Fruit fly (Drosophila melanogaster) whole organism, embryonic: ENCODE results near the gene CG3662.
A peak's percentile ranks its signal among the peaks of the same experiment; 100 is the strongest.

Experiments
- CG10462 ChIP-seq: fragments of 200-800 bp; sonication (Bioruptor generic); optimal IDR thresholded peaks from 2 replicates; lab custom pipeline; 2016; ENCODE audit warnings: missing biosample characterization, missing genetic modification characterization
- CG10543 ChIP-seq: fragments of 200-800 bp; sonication (Bioruptor generic); optimal IDR thresholded peaks from 3 replicates; lab custom pipeline; 2017; ENCODE audit warnings: missing biosample characterization, mild to moderate bottlenecking, missing genetic modification characterization, moderate library complexity
- CG10565 ChIP-seq: fragments of 200-800 bp; sonication (Bioruptor generic); optimal IDR thresholded peaks from 3 replicates; lab custom pipeline; 2016; ENCODE audit warnings: missing biosample characterization, mild to moderate bottlenecking, missing genetic modification characterization
- CG10959 ChIP-seq: fragments of 200-800 bp; sonication (Bioruptor generic); IDR thresholded peaks from 2 replicates; pipeline ENCODE4 v1.3.6; 2022; ENCODE audit warnings: missing biosample characterization, missing genetic modification characterization
- CG10979 ChIP-seq: fragments of 200-800 bp; sonication (Bioruptor generic); optimal IDR thresholded peaks from 2 replicates; lab custom pipeline; 2018; ENCODE audit warnings: missing biosample characterization, mild to moderate bottlenecking, missing genetic modification characterization, moderate library complexity
- CG11695 ChIP-seq: fragments of 200-800 bp; sonication (Bioruptor generic); IDR thresholded peaks from 3 replicates; pipeline ENCODE4 v1.3.6; 2022; ENCODE audit warnings: missing biosample characterization, missing genetic modification characterization
- CG15479 ChIP-seq: fragments of 200-800 bp; sonication (Bioruptor generic); optimal IDR thresholded peaks from 3 replicates; lab custom pipeline; 2019; ENCODE audit warnings: missing biosample characterization, mild to moderate bottlenecking, missing genetic modification characterization, moderate library complexity
- CG17385 ChIP-seq: fragments of 200-800 bp; sonication (Bioruptor generic); optimal IDR thresholded peaks from 3 replicates; lab custom pipeline; 2018; ENCODE audit warnings: missing biosample characterization, mild to moderate bottlenecking, missing genetic modification characterization
- CG18011 ChIP-seq: fragments of 200-800 bp; sonication (Bioruptor generic); optimal IDR thresholded peaks from 2 replicates; lab custom pipeline; 2017; ENCODE audit warnings: missing biosample characterization, missing genetic modification characterization, mild to moderate bottlenecking, moderate library complexity, missing genotype
- CG18476 ChIP-seq: fragments of 200-800 bp; sonication (Bioruptor generic); optimal IDR thresholded peaks from 2 replicates; lab custom pipeline; 2016; ENCODE audit warnings: missing biosample characterization, mild to moderate bottlenecking, missing genetic modification characterization
- CG30020 ChIP-seq: fragments of 200-800 bp; optimal IDR thresholded peaks from 2 replicates; lab custom pipeline; 2019; ENCODE audit warnings: missing biosample characterization, mild to moderate bottlenecking, missing genetic modification characterization, moderate library complexity
- CG31388 ChIP-seq: fragments of 200-800 bp; sonication (Bioruptor generic); optimal IDR thresholded peaks from 2 replicates; lab custom pipeline; 2016; ENCODE audit warnings: missing biosample characterization, missing genetic modification characterization
- CG3281 ChIP-seq: fragments of 200-800 bp; sonication (Bioruptor generic); optimal IDR thresholded peaks from 3 replicates; lab custom pipeline; 2017; ENCODE audit warnings: missing biosample characterization, mild to moderate bottlenecking, missing genetic modification characterization
- CG42726 ChIP-seq: fragments of 200-800 bp; sonication (Bioruptor generic); IDR thresholded peaks from 2 replicates; pipeline ENCODE4 v1.3.6; 2022; ENCODE audit warnings: missing biosample characterization, missing genetic modification characterization; ENCODE audit not compliant: partially characterized antibody
- CG4730 ChIP-seq: fragments of 200-800 bp; sonication (Bioruptor generic); IDR thresholded peaks from 2 replicates; pipeline ENCODE4 v1.3.6; 2022; ENCODE audit warnings: missing biosample characterization, missing genetic modification characterization
- CG6683 ChIP-seq: fragments of 200-800 bp; sonication (Bioruptor generic); optimal IDR thresholded peaks from 2 replicates; lab custom pipeline; 2017; ENCODE audit warnings: missing biosample characterization, mild to moderate bottlenecking, missing genetic modification characterization, missing genetic modification reagents
- CG7357 ChIP-seq: fragments of 200-800 bp; sonication (Bioruptor generic); IDR thresholded peaks from 3 replicates; pipeline ENCODE4 v1.3.6; 2022; ENCODE audit warnings: missing biosample characterization, missing genetic modification characterization
- CG8281 ChIP-seq: fragments of 200-800 bp; sonication (Bioruptor generic); optimal IDR thresholded peaks from 2 replicates; lab custom pipeline; 2018; ENCODE audit warnings: missing biosample characterization, mild to moderate bottlenecking, missing genetic modification characterization, moderate library complexity
- CG9609 ChIP-seq: fragments of 200-800 bp; sonication (Bioruptor generic); optimal IDR thresholded peaks from 3 replicates; lab custom pipeline; 2016; ENCODE audit warnings: missing biosample characterization, missing genetic modification characterization
- CoRest ChIP-seq: fragments of 200-800 bp; sonication (Bioruptor generic); optimal IDR thresholded peaks from 3 replicates; lab custom pipeline; 2018; ENCODE audit warnings: missing biosample characterization, mild to moderate bottlenecking, missing genetic modification characterization, moderate library complexity
- Dek ChIP-seq: fragments of 200-800 bp; sonication (Bioruptor generic); optimal IDR thresholded peaks from 3 replicates; lab custom pipeline; 2019; ENCODE audit warnings: missing biosample characterization, mild to moderate bottlenecking, missing genetic modification characterization, moderate library complexity
- Dp ChIP-seq: fragments of 200-800 bp; sonication (Bioruptor generic); optimal IDR thresholded peaks from 2 replicates; lab custom pipeline; 2018; ENCODE audit warnings: missing biosample characterization, mild to moderate bottlenecking, missing genetic modification characterization, moderate library complexity
- Fer1 ChIP-seq: fragments of 200-800 bp; sonication (Bioruptor generic); optimal IDR thresholded peaks from 2 replicates; lab custom pipeline; 2017; ENCODE audit warnings: missing biosample characterization, mild to moderate bottlenecking, missing genetic modification characterization
- H2.0 ChIP-seq: fragments of 200-800 bp; sonication (Bioruptor generic); IDR thresholded peaks from 2 replicates; pipeline ENCODE4 v1.3.6; 2022; ENCODE audit warnings: missing biosample characterization, missing genetic modification characterization
- Hmx ChIP-seq: fragments of 200-800 bp; sonication (Bioruptor generic); optimal IDR thresholded peaks from 2 replicates; lab custom pipeline; 2016; ENCODE audit warnings: missing biosample characterization, missing genetic modification characterization
- Mad ChIP-seq: fragments of 200-800 bp; sonication (Bioruptor generic); optimal IDR thresholded peaks from 2 replicates; lab custom pipeline; 2016; ENCODE audit warnings: missing biosample characterization, missing genetic modification characterization
- Pdp1 ChIP-seq, 2 experiments: fragments of 200-800 bp; sonication (Bioruptor generic); optimal IDR thresholded peaks; 3 replicates each; lab custom pipeline; 2016; ENCODE audit warnings: missing biosample characterization in 2 of 2, missing genetic modification characterization in 2 of 2, mild to moderate bottlenecking in 1 of 2, moderate library complexity in 1 of 2
- Ravus ChIP-seq: fragments of 200-800 bp; sonication (Bioruptor generic); IDR thresholded peaks from 2 replicates; pipeline ENCODE4 v1.3.6; 2022; ENCODE audit warnings: missing biosample characterization, missing genetic modification characterization
- Sry-β ChIP-seq: fragments of 200-800 bp; sonication (Bioruptor generic); optimal IDR thresholded peaks from 2 replicates; lab custom pipeline; 2018; ENCODE audit warnings: missing biosample characterization, mild to moderate bottlenecking, missing genetic modification characterization, moderate library complexity
- btn ChIP-seq: fragments of 200-800 bp; sonication (Bioruptor generic); optimal IDR thresholded peaks from 2 replicates; lab custom pipeline; 2016; ENCODE audit warnings: missing biosample characterization, missing genetic modification characterization
- cg ChIP-seq: fragments of 200-800 bp; sonication (Bioruptor generic); optimal IDR thresholded peaks from 3 replicates; lab custom pipeline; 2019; ENCODE audit warnings: missing biosample characterization, mild to moderate bottlenecking, missing genetic modification characterization, moderate library complexity
- dimm ChIP-seq: fragments of 200-800 bp; sonication (Bioruptor generic); IDR thresholded peaks from 2 replicates; pipeline ENCODE4 v1.3.6; 2022; ENCODE audit warnings: missing biosample characterization, missing genetic modification characterization
- dysf ChIP-seq: fragments of 200-800 bp; sonication (Bioruptor generic); IDR thresholded peaks from 3 replicates; pipeline ENCODE4 v1.3.6; 2022; ENCODE audit warnings: missing biosample characterization, missing genetic modification characterization
- eyg ChIP-seq: fragments of 200-800 bp; sonication (Bioruptor generic); optimal IDR thresholded peaks from 3 replicates; lab custom pipeline; 2016; ENCODE audit warnings: missing biosample characterization, missing genetic modification characterization
- ind ChIP-seq: fragments of 200-800 bp; sonication (Bioruptor generic); optimal IDR thresholded peaks from 3 replicates; lab custom pipeline; 2016; ENCODE audit warnings: missing biosample characterization, missing genetic modification characterization
- mirr ChIP-seq: fragments of 200-800 bp; sonication (Bioruptor generic); optimal IDR thresholded peaks from 3 replicates; lab custom pipeline; 2018; ENCODE audit warnings: missing biosample characterization, mild to moderate bottlenecking, missing genetic modification characterization
- otp ChIP-seq: fragments of 200-800 bp; sonication (Bioruptor generic); IDR thresholded peaks from 3 replicates; pipeline ENCODE4, ENCODE4 v1.3.6; 2022; ENCODE audit warnings: missing biosample characterization, missing genetic modification characterization
- phol ChIP-seq: fragments of 200-800 bp; sonication (Bioruptor generic); optimal IDR thresholded peaks from 3 replicates; lab custom pipeline; 2018; ENCODE audit warnings: missing biosample characterization, mild to moderate bottlenecking, missing genetic modification characterization, moderate library complexity
- pros ChIP-seq: fragments of 200-800 bp; sonication (Bioruptor generic); optimal IDR thresholded peaks from 3 replicates; lab custom pipeline; 2019; ENCODE audit warnings: missing biosample characterization, mild to moderate bottlenecking, missing genetic modification characterization, moderate library complexity
- rib ChIP-seq: fragments of 200-800 bp; sonication (Bioruptor generic); IDR thresholded peaks from 2 replicates; pipeline ENCODE4 v1.3.6; 2022; ENCODE audit warnings: missing biosample characterization, missing genetic modification characterization
- sd ChIP-seq: fragments of 200-800 bp; sonication (Bioruptor generic); optimal IDR thresholded peaks from 3 replicates; lab custom pipeline; 2018; ENCODE audit warnings: missing biosample characterization, mild to moderate bottlenecking, missing genetic modification characterization, moderate library complexity
- sens ChIP-seq: fragments of 200-800 bp; sonication (Bioruptor generic); peaks from one replicate; lab custom pipeline; 2016; ENCODE audit warnings: missing biosample characterization, missing genetic modification characterization
- seq ChIP-seq: fragments of 200-800 bp; sonication (Bioruptor generic); IDR thresholded peaks from 2 replicates; pipeline ENCODE4 v1.3.6; 2022; ENCODE audit warnings: missing biosample characterization, missing genetic modification characterization
- slou ChIP-seq: fragments of 200-800 bp; sonication (Bioruptor generic); optimal IDR thresholded peaks from 3 replicates; lab custom pipeline; 2016; ENCODE audit warnings: missing biosample characterization, missing genetic modification characterization
- zen ChIP-seq: fragments of 200-800 bp; sonication (Bioruptor generic); optimal IDR thresholded peaks from 3 replicates; lab custom pipeline; 2018; ENCODE audit warnings: missing biosample characterization, mild to moderate bottlenecking, missing genetic modification characterization, moderate library complexity
- zen2 ChIP-seq: fragments of 200-800 bp; sonication (Bioruptor generic); IDR thresholded peaks from 3 replicates; pipeline ENCODE4 v1.3.6; 2022; ENCODE audit warnings: missing biosample characterization, missing genetic modification characterization; ENCODE audit not compliant: partially characterized antibody

Gene CG3662

DNA sequence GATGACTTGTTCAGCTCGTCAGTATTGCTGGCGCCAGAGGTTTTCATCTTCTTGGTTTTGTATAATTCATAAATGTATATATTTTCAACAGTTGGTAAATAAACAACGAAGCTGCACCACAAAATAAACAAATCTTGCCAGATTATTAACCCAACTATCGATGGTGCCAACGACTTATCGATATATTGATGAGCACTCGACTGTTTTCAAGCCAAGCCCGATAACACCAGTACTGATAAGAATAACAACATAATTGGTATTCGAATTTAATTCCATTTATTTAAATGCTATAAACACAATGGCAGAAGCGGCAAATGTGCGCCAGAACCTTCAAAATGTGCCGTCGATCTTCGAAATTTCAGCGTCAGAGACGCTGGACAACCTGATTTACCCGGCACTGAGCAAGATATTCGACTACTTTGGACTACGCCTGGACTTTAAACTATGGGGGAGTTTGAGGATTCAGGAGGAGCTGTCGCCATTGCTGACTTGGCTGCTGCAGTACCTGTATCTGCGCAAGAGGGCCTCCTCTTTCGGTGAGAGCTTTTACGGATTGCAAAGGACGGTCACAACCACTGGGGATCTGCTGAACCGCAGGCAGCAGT, 5.2 kb upstream of the CG3662 start, which contains the start of the genes Saf6 and Pex12 (continued):
- TF ChIP-seq CG6683 (GFP tag; lab: Kevin White, UChicago): no peak
- peak; percentile 22 for TF ChIP-seq mirr (GFP tag; lab: Kevin White, UChicago)

DNA sequence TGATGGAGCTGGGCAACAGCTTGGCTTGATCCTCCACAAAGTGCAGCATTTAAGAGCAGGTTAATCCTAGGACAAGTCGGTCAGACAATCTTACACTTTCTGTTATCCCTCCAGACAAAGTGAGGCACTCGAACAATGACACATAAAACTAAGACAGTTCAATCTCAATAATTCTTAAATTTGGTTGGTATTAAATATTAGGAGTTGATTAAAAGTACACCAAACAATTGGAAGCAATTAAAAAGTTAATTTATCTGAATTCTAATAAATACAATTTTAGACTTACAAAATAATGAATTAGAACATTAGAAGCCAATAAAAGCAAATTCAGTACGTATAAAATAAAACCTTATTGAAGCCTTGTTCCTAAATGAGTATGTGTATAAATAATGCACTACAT, 3.2 kb upstream of the CG3662 start, which contains the start of gene CG15880:
TSS of gene CG15880 (minus strand) at position 101 of the 400 bp plus-strand sequence.
- TF ChIP-seq zen2 (GFP tag; lab: Robert Waterston, UW) (no peak), rib (no peak), CG3281 (GFP tag; lab: Kevin White, UChicago) (no peak), CG8281 (tag; lab: Kevin White, UChicago) (no peak), CG4730 (GFP tag; lab: Robert Waterston, UW) (no peak), Pdp1 (GFP tag; optimal IDR thresholded peaks at IDR 0.05; lab: Kevin White, UChicago) (no peak), dimm (GFP tag; lab: Robert Waterston, UW) (no peak), slou (GFP tag; lab: Kevin White, UChicago) (no peak), CG11695 (GFP tag; lab: Robert Waterston, UW) (no peak), eyg (GFP tag; lab: Kevin White, UChicago) (no peak), cg (GFP tag; lab: Kevin White, UChicago) (no peak), CoRest (no peak), CG42726 (no peak), CG10959 (GFP tag; lab: Robert Waterston, UW) (no peak), CG18011 (GFP tag; lab: Kevin White, UChicago) (no peak), Hmx (GFP tag; lab: Kevin White, UChicago) (no peak), CG10462 (no peak)

DNA sequence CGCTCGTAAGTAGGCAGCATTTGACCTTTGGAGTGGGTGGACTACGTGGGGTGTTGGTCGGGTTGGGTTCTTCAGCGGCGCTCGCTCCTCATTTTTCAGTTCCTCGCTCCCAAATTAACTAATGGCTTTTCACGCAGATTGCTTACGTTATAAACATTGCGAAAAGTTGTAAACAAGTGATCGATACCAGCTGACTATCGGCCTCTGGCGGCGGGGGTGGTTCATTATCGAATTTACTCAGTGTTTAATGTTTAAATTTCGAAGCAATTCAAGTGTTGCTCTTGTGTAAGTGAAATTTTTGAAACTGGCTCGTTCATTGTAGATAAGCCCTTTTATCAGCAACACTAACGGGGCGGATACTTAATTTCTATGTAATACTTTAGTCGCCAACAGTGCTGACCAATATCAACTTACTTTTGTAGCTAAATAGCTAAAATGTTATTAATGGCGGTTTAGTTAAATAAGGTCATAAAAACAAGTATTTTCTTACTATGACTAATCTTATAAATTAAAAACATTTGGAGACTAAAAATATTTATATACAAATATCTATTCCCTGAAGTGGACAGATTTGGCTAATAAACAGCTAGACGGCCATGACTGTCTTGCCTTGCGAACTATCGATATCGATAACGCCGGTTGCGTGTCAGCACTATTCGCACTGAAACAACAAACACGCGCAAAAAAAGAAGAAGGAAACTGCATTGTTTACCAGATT, 1.6 kb upstream of the CG3662 start, which contains the start of the genes PGAP2 and Clp:
TSS of gene PGAP2 (minus strand) at position 194 of the 718 bp plus-strand sequence.
TSS of gene Clp (plus strand) at position 650 of the 718 bp plus-strand sequence.
- TF ChIP-seq Fer1 (GFP tag; lab: Kevin White, UChicago): peak; percentile 51
- no peak for TF ChIP-seq btn
- TF ChIP-seq sens (GFP tag; lab: Kevin White, UChicago): peak; percentile 87
- TF ChIP-seq CG7357: peak; percentile 59; the same call in 1 of the 3 replicates
- TF ChIP-seq CG10979 (tag; lab: Kevin White, UChicago): peak; percentile 85
- TF ChIP-seq CG17385: peak; percentile 64
- TF ChIP-seq CG15479 (GFP tag; lab: Kevin White, UChicago): peak; percentile 26
- TF ChIP-seq otp (GFP tag; lab: Robert Waterston, UW): 0 out of 3 replicates have a peak, but pooled peaks have one; percentile 26
- peak; percentile 77 for TF ChIP-seq Dek (tag; lab: Kevin White, UChicago)
- TF ChIP-seq CG18476: peak; percentile 53
- TF ChIP-seq CG10543 (GFP tag; lab: Kevin White, UChicago): peak; percentile 52
- peak; percentile 60 for TF ChIP-seq CG30020
- TF ChIP-seq Dp (GFP tag; lab: Kevin White, UChicago): peak; percentile 17
- TF ChIP-seq zen (tag; lab: Kevin White, UChicago): peak; percentile 62
- peak; percentile 38; the same call in 1 of the 2 replicates for TF ChIP-seq seq
- peak; percentile 65 for TF ChIP-seq Mad (GFP tag; lab: Kevin White, UChicago)
- TF ChIP-seq dysf (GFP tag; lab: Robert Waterston, UW): peak; percentile 81
- peak; percentile 99 for TF ChIP-seq Sry-β (GFP tag; lab: Kevin White, UChicago)
- peak; percentile 83 for TF ChIP-seq H2.0 (GFP tag; lab: Robert Waterston, UW)
- TF ChIP-seq ind: peak; percentile 79
- peak; percentile 20 for TF ChIP-seq Ravus (GFP tag; lab: Robert Waterston, UW)
- peak; percentile 34 for TF ChIP-seq CG31388 (GFP tag; lab: Kevin White, UChicago)
- TF ChIP-seq CG10565 (GFP tag; lab: Kevin White, UChicago): no peak
- TF ChIP-seq sd (tag; lab: Kevin White, UChicago): no peak
- TF ChIP-seq phol (tag; lab: Kevin White, UChicago): peak; percentile 85
- no peak for TF ChIP-seq pros (GFP tag; lab: Kevin White, UChicago)
- peak; percentile 35 for TF ChIP-seq CG9609
